Worm (Caenorhabditis elegans) whole organism, young adult: ENCODE data around the gene snt-7.

ENCODE experiments used
- B0336.3 ChIP-seq: fragments of 200-800 bp; sonication (Bioruptor generic); IDR thresholded peaks from 2 replicates; pipeline ENCODE4 v1.3.6; 2022; ENCODE audit warnings: missing genetic modification characterization, missing compliant biosample characterization
- C17E4.6 ChIP-seq: fragments of 200-800 bp; sonication (Bioruptor generic); IDR thresholded peaks from 2 replicates; pipeline ENCODE4 v1.3.6; 2022; ENCODE audit warnings: missing genetic modification reagents, missing genetic modification characterization, missing compliant biosample characterization
- F39B2.1 ChIP-seq: fragments of 200-800 bp; sonication (Bioruptor generic); IDR thresholded peaks from 2 replicates; pipeline ENCODE4 v1.3.6; 2022; ENCODE audit warnings: missing genetic modification reagents, missing genetic modification characterization, missing compliant biosample characterization
- F55B11.4 ChIP-seq: sonication (generic microtip); optimal IDR thresholded peaks from 2 replicates; lab custom pipeline; 2016; ENCODE audit warnings: missing compliant biosample characterization, missing genetic modification characterization, borderline replicate concordance; ENCODE audit not compliant: insufficient read depth
- T26A5.8 ChIP-seq: sonication (generic microtip); optimal IDR thresholded peaks from 2 replicates; lab custom pipeline; 2016; ENCODE audit warnings: missing genetic modification characterization, missing compliant biosample characterization
- Y56A3A.18 ChIP-seq: fragments of 200-800 bp; sonication (Bioruptor generic); IDR thresholded peaks from 2 replicates; pipeline ENCODE4 v1.3.6; 2022; ENCODE audit warnings: missing genetic modification reagents, missing genetic modification characterization, missing compliant biosample characterization
- aptf-2 ChIP-seq: fragments of 200-800 bp; sonication (Bioruptor generic); conservative IDR thresholded peaks from 2 replicates; pipeline ENCODE4 v1.3.6; 2022; ENCODE audit warnings: missing genetic modification reagents, missing genetic modification characterization, missing compliant biosample characterization
- cebp-2 ChIP-seq: fragments of 200-800 bp; sonication (Bioruptor generic); IDR thresholded peaks from 2 replicates; pipeline ENCODE4 v1.3.6; 2022; ENCODE audit warnings: missing genetic modification characterization, missing compliant biosample characterization
- ceh-100 ChIP-seq: fragments of 200-800 bp; sonication (Bioruptor generic); IDR thresholded peaks from 2 replicates; pipeline ENCODE4 v1.3.6; 2022; ENCODE audit warnings: missing genetic modification reagents, missing genetic modification characterization, missing compliant biosample characterization
- ceh-40 ChIP-seq: fragments of 200-800 bp; sonication (Bioruptor generic); IDR thresholded peaks from 2 replicates; pipeline ENCODE4 v1.3.6; 2022; ENCODE audit warnings: missing genetic modification characterization, missing compliant biosample characterization
- ceh-91 ChIP-seq: fragments of 200-800 bp; sonication (Bioruptor generic); IDR thresholded peaks from 2 replicates; pipeline ENCODE4 v1.3.6; 2022; ENCODE audit warnings: missing genetic modification reagents, missing genetic modification characterization, missing compliant biosample characterization
- dpl-1 ChIP-seq: fragments of 150-350 bp; optimal IDR thresholded peaks from 2 replicates; lab custom pipeline; 2014; ENCODE audit warnings: missing biosample characterization, missing genetic modification reagents, missing genetic modification characterization
- egl-44 ChIP-seq: fragments of 200-800 bp; sonication (Bioruptor generic); IDR thresholded peaks from 2 replicates; pipeline ENCODE4 v1.3.6; 2022; ENCODE audit warnings: missing genetic modification reagents, missing genetic modification characterization, missing compliant biosample characterization
- egrh-3 ChIP-seq: fragments of 200-800 bp; sonication (Bioruptor generic); IDR thresholded peaks from 2 replicates; pipeline ENCODE4 v1.3.6; 2022; ENCODE audit warnings: missing genetic modification reagents, missing genetic modification characterization, missing compliant biosample characterization
- ets-4 ChIP-seq: fragments of 200-800 bp; sonication (Bioruptor generic); optimal IDR thresholded peaks from 2 replicates; lab custom pipeline; 2018; ENCODE audit warnings: mild to moderate bottlenecking, missing genetic modification characterization, missing compliant biosample characterization
- gei-17 ChIP-seq: fragments of 200-800 bp; sonication (Bioruptor generic); optimal IDR thresholded peaks from 2 replicates; lab custom pipeline; 2018; ENCODE audit warnings: mild to moderate bottlenecking, missing genetic modification characterization, missing compliant biosample characterization
- hmg-20 ChIP-seq: fragments of 200-800 bp; sonication (Bioruptor generic); IDR thresholded peaks from 2 replicates; pipeline ENCODE4 v1.3.6; 2022; ENCODE audit warnings: missing genetic modification reagents, missing genetic modification characterization, missing compliant biosample characterization
- hrde-1 ChIP-seq: sonication (generic microtip); optimal IDR thresholded peaks from 2 replicates; lab custom pipeline; 2016; ENCODE audit warnings: missing genetic modification characterization, mild to moderate bottlenecking, missing compliant biosample characterization, moderate library complexity, missing genotype, missing genetic modification reagents, borderline replicate concordance
- lag-1 ChIP-seq: fragments of 200-800 bp; sonication (Bioruptor generic); IDR thresholded peaks from 2 replicates; pipeline ENCODE4 v1.3.6; 2022; ENCODE audit warnings: missing genetic modification reagents, missing genetic modification characterization, missing compliant biosample characterization
- let-526 ChIP-seq: fragments of 200-800 bp; sonication (Bioruptor generic); IDR thresholded peaks from 2 replicates; pipeline ENCODE4 v1.3.6; 2022; ENCODE audit warnings: missing genetic modification reagents, missing genetic modification characterization, missing compliant biosample characterization
- lsl-1 ChIP-seq: fragments of 200-800 bp; sonication (Bioruptor generic); optimal IDR thresholded peaks from 2 replicates; lab custom pipeline; 2018; ENCODE audit warnings: mild to moderate bottlenecking, missing genetic modification characterization, moderate library complexity, missing compliant biosample characterization
- madf-6 ChIP-seq: fragments of 200-800 bp; sonication (Bioruptor generic); IDR thresholded peaks from 2 replicates; pipeline ENCODE4 v1.3.6; 2022; ENCODE audit warnings: missing genetic modification reagents, missing genetic modification characterization, missing compliant biosample characterization
- nfya-2 ChIP-seq: fragments of 200-800 bp; sonication (Bioruptor generic); IDR thresholded peaks from 2 replicates; pipeline ENCODE4 v1.3.6; 2022; ENCODE audit warnings: missing genetic modification reagents, missing genetic modification characterization, missing compliant biosample characterization
- nhr-120 ChIP-seq: fragments of 200-800 bp; sonication (Bioruptor generic); IDR thresholded peaks from 2 replicates; pipeline ENCODE4 v1.3.6; 2022; ENCODE audit warnings: missing genetic modification characterization, missing compliant biosample characterization
- repo-1 ChIP-seq: sonication (generic microtip); optimal IDR thresholded peaks from 2 replicates; lab custom pipeline; 2017; ENCODE audit warnings: mild to moderate bottlenecking, missing genetic modification characterization, missing compliant biosample characterization
- snpc-1.1 ChIP-seq: sonication (generic microtip); optimal IDR thresholded peaks from 2 replicates; lab custom pipeline; 2017; ENCODE audit warnings: missing genetic modification characterization, mild to moderate bottlenecking, missing compliant biosample characterization, antibody characterized with exemption, moderate library complexity, missing genotype, missing genetic modification reagents; ENCODE audit not compliant: insufficient read depth
- snpc-1.3 ChIP-seq: sonication (generic microtip); optimal IDR thresholded peaks from 2 replicates; lab custom pipeline; 2017; ENCODE audit warnings: missing genetic modification characterization, mild to moderate bottlenecking, missing compliant biosample characterization, antibody characterized with exemption, moderate library complexity, missing genotype, missing genetic modification reagents; ENCODE audit not compliant: insufficient read depth
- snpc-3.4 ChIP-seq: sonication (generic microtip); optimal IDR thresholded peaks from 2 replicates; lab custom pipeline; 2017; ENCODE audit warnings: missing genetic modification characterization, mild to moderate bottlenecking, missing compliant biosample characterization, antibody characterized with exemption, moderate library complexity, missing genotype, missing genetic modification reagents
- somi-1 ChIP-seq: fragments of 200-800 bp; sonication (Bioruptor generic); optimal IDR thresholded peaks from 2 replicates; lab custom pipeline; 2018; ENCODE audit warnings: mild to moderate bottlenecking, missing genetic modification characterization, missing compliant biosample characterization
- sptf-2 ChIP-seq: fragments of 200-800 bp; sonication (Bioruptor generic); optimal IDR thresholded peaks from 2 replicates; lab custom pipeline; 2018; ENCODE audit warnings: mild to moderate bottlenecking, missing genetic modification characterization, missing compliant biosample characterization
- zfh-2 ChIP-seq: fragments of 200-800 bp; sonication (Bioruptor generic); conservative IDR thresholded peaks from 2 replicates; pipeline ENCODE4 v1.3.6; 2022; ENCODE audit warnings: missing genetic modification reagents, missing genetic modification characterization, missing compliant biosample characterization
- ztf-3 ChIP-seq: fragments of 200-800 bp; sonication (Bioruptor generic); optimal IDR thresholded peaks from 2 replicates; lab custom pipeline; 2018; ENCODE audit warnings: mild to moderate bottlenecking, missing genetic modification characterization, missing compliant biosample characterization

The snt-7 gene

DNA sequence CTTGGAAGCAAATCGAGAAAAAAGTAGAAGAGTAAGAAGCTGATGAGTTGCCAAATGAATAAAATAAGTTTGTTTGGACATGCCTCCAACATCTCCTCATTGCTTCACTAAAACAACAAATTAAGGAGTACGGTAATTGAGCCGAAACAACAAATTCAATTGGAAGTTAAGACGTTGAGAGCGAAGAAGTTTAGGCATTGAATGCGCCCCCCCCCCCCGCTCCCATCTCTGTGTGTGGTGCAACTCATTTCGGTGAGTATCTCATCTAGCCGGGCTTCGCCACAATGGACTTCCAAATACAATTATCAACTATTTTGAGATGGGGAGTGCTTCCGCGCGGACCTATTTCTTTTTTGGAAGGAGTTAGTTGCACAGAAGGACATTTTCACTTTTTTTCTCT, 43.9 kb downstream of the snt-7 start:
- TF ChIP-seq madf-6 (GFP tag; lab: Robert Waterston, UW) (no peak), sptf-2 (GFP tag; lab: Kevin White, UChicago) (no peak), ets-4 (no peak), hmg-20 (GFP tag; lab: Robert Waterston, UW) (no peak), nhr-120 (GFP tag; lab: Robert Waterston, UW) (no peak), ceh-91 (GFP tag; lab: Robert Waterston, UW) (no peak), egl-44 (GFP tag; lab: Robert Waterston, UW) (no peak), T26A5.8 (no peak)

DNA sequence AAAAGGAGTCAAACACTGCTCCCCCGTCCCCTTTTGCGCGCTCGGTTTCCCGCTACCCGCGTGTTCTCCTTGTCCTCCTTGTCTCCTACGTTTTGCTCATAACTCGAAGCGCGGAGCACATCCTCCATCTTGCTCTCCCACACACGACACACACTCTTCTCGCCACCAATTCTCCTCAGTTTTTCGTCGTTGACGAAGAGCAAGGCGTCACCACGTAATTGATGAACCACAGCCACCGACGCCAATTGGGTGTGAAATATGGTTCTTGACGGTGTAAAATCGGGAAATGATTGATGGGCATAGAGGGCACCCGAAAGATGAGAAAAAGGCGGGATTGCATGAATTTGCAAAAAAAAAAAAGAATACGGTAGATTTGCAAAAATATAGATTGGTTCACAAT, 50.1 kb downstream of the snt-7 start:
- no peak for TF ChIP-seq lag-1 (GFP tag; lab: Robert Waterston, UW)
- peak; percentile 50 for TF ChIP-seq zfh-2 (GFP tag; lab: Robert Waterston, UW)
- TF ChIP-seq, all 124 proteins: peak for 1

DNA sequence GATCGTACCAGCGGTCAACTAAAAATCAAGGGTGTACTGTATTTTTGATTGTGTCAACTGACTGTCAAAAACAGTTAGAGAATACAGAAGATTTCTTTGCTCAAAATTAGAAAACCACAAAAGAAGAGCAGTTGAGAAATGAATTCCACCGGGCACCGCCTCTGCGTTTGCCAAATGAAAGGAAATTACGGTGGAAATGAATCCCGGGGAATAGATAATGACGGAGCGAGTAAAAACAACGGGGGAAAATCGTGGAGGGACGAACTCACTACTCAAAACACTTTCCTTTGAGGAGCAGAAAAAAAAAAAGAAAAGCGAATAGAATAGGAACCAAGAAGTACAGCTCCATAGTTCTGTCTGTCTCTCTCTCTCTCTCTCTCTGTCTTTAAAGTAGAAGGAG, 50.6 kb downstream of the snt-7 start:
- no peak for TF ChIP-seq nfya-2 (GFP tag; lab: Robert Waterston, UW)
- no peak for TF ChIP-seq F55B11.4 (tag; lab: Kevin White, UChicago)
- no peak for TF ChIP-seq B0336.3 (GFP tag; lab: Robert Waterston, UW)
- no peak for TF ChIP-seq let-526 (GFP tag; lab: Robert Waterston, UW)
- no peak for TF ChIP-seq ztf-3
- no peak for TF ChIP-seq Y56A3A.18 (GFP tag; lab: Robert Waterston, UW)
- TF ChIP-seq ceh-100 (GFP tag; lab: Robert Waterston, UW): no peak
- TF ChIP-seq cebp-2 (GFP tag; lab: Robert Waterston, UW): no peak

DNA sequence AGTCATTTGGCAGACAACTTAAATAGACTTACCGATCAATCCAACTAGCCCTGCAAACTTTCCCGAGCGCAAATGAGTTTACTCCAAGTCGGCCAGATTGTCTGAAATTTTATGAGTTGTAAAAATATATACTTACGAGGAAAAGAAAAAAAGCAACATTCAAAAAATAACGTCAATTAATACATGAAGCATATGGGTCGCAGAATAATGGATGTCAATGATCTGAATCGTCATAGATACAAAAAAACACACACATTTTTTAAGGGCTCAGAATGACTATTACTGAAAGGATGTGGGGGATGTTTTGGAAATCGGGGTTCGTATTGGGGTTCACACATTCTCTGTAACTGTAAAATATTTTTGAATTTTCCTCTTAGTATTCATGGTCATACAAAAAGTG, 51.3 kb downstream of the snt-7 start, which contains the start of gene unc-7:
TSS of gene unc-7 (minus strand) at position 101 of the 400 bp plus-strand sequence.
- TF ChIP-seq repo-1 (tag; lab: Kevin White, UChicago) (no peak), lsl-1 (no peak), ceh-40 (GFP tag; lab: Robert Waterston, UW) (no peak), F55B11.4 (tag; lab: Kevin White, UChicago) (no peak), hrde-1 (tag; lab: Kevin White, UChicago) (no peak), F39B2.1 (GFP tag; lab: Robert Waterston, UW) (no peak), dpl-1 (no peak), snpc-1.3 (tag; lab: Kevin White, UChicago) (no peak), somi-1 (GFP tag; lab: Kevin White, UChicago) (no peak), snpc-1.1 (tag; lab: Kevin White, UChicago) (no peak), snpc-3.4 (tag; lab: Kevin White, UChicago) (no peak), nhr-120 (GFP tag; lab: Robert Waterston, UW) (no peak), sptf-2 (GFP tag; lab: Kevin White, UChicago) (no peak), C17E4.6 (no peak), gei-17 (GFP tag; lab: Kevin White, UChicago) (no peak), egrh-3 (GFP tag; lab: Robert Waterston, UW) (no peak), aptf-2 (GFP tag; lab: Robert Waterston, UW) (no peak)
